Fruit fly (Drosophila melanogaster) whole organism: ENCODE measurements around the gene Ssadh.
A peak's percentile ranks its signal among the peaks of the same experiment; 100 is the strongest.

Experiments used
- CG8478 ChIP-seq: fragments of >200 bp; optimal IDR thresholded peaks from 2 replicates; lab custom pipeline; 2018; ENCODE audit warnings: inconsistent platforms
- Dll ChIP-seq: fragments of >200 bp; optimal IDR thresholded peaks from 2 replicates; lab custom pipeline; 2017
- EcR ChIP-seq, 2 experiments: fragments of >200 bp; optimal IDR thresholded peaks; 2 replicates each; lab custom pipeline; 2017; ENCODE audit warnings: missing biosample characterization in 2 of 2, missing genetic modification characterization in 2 of 2, missing genetic modification reagents in 2 of 2
- pan ChIP-seq: fragments of >200 bp; optimal IDR thresholded peaks from 2 replicates; lab custom pipeline; 2017
- psq ChIP-seq: fragments of >200 bp; optimal IDR thresholded peaks from 2 replicates; lab custom pipeline; 2017
- usp ChIP-seq: fragments of >200 bp; optimal IDR thresholded peaks from 2 replicates; lab custom pipeline; 2017; ENCODE audit warnings: missing biosample characterization, missing genetic modification characterization, mixed read lengths

Gene Ssadh

dm6 chr3R:25646882-25647518 lies 20.3 kb upstream of the Ssadh start:
- no peak for TF ChIP-seq usp (GFP tag; lab: Kevin White, UChicago)
- peak; percentile 6 for TF ChIP-seq CG8478 (lab: Kevin White, UChicago)

dm6 chr3R:25644172-25644571 lies 17.4 kb upstream of the Ssadh start:
- no peak for TF ChIP-seq CG8478 (lab: Kevin White, UChicago)
- TF ChIP-seq Dll (lab: Kevin White, UChicago): no peak
- TF ChIP-seq psq: no peak
- TF ChIP-seq EcR (GFP tag; optimal IDR thresholded peaks at IDR 0.05; lab: Kevin White, UChicago): no peak
- no peak for TF ChIP-seq usp (GFP tag; lab: Kevin White, UChicago)
- no peak for TF ChIP-seq pan (lab: Kevin White, UChicago)

dm6 chr3R:25640463-25640862 lies 13.7 kb upstream of the Ssadh start:
- TF ChIP-seq usp (GFP tag; lab: Kevin White, UChicago) (no peak), CG8478 (lab: Kevin White, UChicago) (no peak), pan (lab: Kevin White, UChicago) (no peak), EcR (GFP tag; optimal IDR thresholded peaks at IDR 0.05; lab: Kevin White, UChicago) (no peak), psq (no peak), Dll (lab: Kevin White, UChicago) (no peak)

- TF ChIP-seq Dll (lab: Kevin White, UChicago) (no peak), CG8478 (lab: Kevin White, UChicago) (no peak), pan (lab: Kevin White, UChicago) (no peak), psq (no peak), usp (GFP tag; lab: Kevin White, UChicago) (no peak), EcR (GFP tag; optimal IDR thresholded peaks at IDR 0.05; lab: Kevin White, UChicago) (no peak)
Measured at dm6 chr3R:25638961-25639360, 12.2 kb upstream of the Ssadh start.

dm6 chr3R:25638381-25638780 lies 11.7 kb upstream of the Ssadh start:
- TF ChIP-seq psq (no peak), EcR (GFP tag; optimal IDR thresholded peaks at IDR 0.05; lab: Kevin White, UChicago) (no peak), pan (lab: Kevin White, UChicago) (no peak), CG8478 (lab: Kevin White, UChicago) (no peak), Dll (lab: Kevin White, UChicago) (no peak), usp (GFP tag; lab: Kevin White, UChicago) (no peak)

- no peak for TF ChIP-seq usp (GFP tag; lab: Kevin White, UChicago)
- peak; percentile 91 for TF ChIP-seq pan (lab: Kevin White, UChicago)
Measured at dm6 chr3R:25637294-25638174, 10.8 kb upstream of the Ssadh start, which contains the start of gene jigr1. Gene jigr1, plus strand, starts transcription at chr3R:25637843.

dm6 chr3R:25633865-25634460 lies 7.2 kb upstream of the Ssadh start:
- no peak for TF ChIP-seq psq

dm6 chr3R:25631079-25631478 lies 4.4 kb upstream of the Ssadh start:
- TF ChIP-seq pan (lab: Kevin White, UChicago) (no peak), Dll (lab: Kevin White, UChicago) (no peak), psq (no peak), EcR (GFP tag; optimal IDR thresholded peaks at IDR 0.05; lab: Kevin White, UChicago) (no peak), CG8478 (lab: Kevin White, UChicago) (no peak), usp (GFP tag; lab: Kevin White, UChicago) (no peak)

- no peak for TF ChIP-seq pan (lab: Kevin White, UChicago)
- TF ChIP-seq usp (GFP tag; lab: Kevin White, UChicago): no peak
- TF ChIP-seq EcR (GFP tag; optimal IDR thresholded peaks at IDR 0.05; lab: Kevin White, UChicago): no peak
- TF ChIP-seq psq: no peak
- no peak for TF ChIP-seq CG8478 (lab: Kevin White, UChicago)
- no peak for TF ChIP-seq Dll (lab: Kevin White, UChicago)
Measured at dm6 chr3R:25630541-25630940, 3.8 kb upstream of the Ssadh start.

dm6 chr3R:25628657-25629056 lies 1.9 kb upstream of the Ssadh start:
- no peak for TF ChIP-seq CG8478 (lab: Kevin White, UChicago)

dm6 chr3R:25625940-25626624 lies 642 bp downstream of the Ssadh start:
- no peak for TF ChIP-seq usp (GFP tag; lab: Kevin White, UChicago)
- TF ChIP-seq EcR (GFP tag; optimal IDR thresholded peaks at IDR 0.05; lab: Kevin White, UChicago): no peak
- no peak for TF ChIP-seq CG8478 (lab: Kevin White, UChicago)
- TF ChIP-seq psq: no peak
- TF ChIP-seq pan (lab: Kevin White, UChicago): no peak
- TF ChIP-seq Dll (lab: Kevin White, UChicago): no peak
